Worm (Caenorhabditis elegans): ENCODE measurements around the gene M163.21.

ce11 chrX:14421529-14421982, 45.1 kb upstream of the M163.21 start, which contains the start of gene F23D12.2:
- no peak for TF ChIP-seq T22C8.4 (GFP tag; IDR thresholded peaks at IDR 0.05)
- TF ChIP-seq klf-2 (GFP tag; conservative IDR thresholded peaks at IDR 0.05), result no peak
- TF ChIP-seq flt-1 (GFP tag; IDR thresholded peaks at IDR 0.05), result no peak
